Worm (Caenorhabditis elegans) whole organism, L3 larva: ENCODE data around the gene Y110A2AR.1.
A peak's percentile ranks its signal among the peaks of the same experiment; 100 is the strongest.

Experiments
- R02D3.7 ChIP-seq: fragments of 150-350 bp; optimal IDR thresholded peaks from 2 replicates; lab custom pipeline; 2014; ENCODE audit warnings: missing biosample characterization, missing genetic modification characterization
- aly-2 ChIP-seq: fragments of 150-350 bp; optimal IDR thresholded peaks from 2 replicates; lab custom pipeline; 2014; ENCODE audit warnings: missing biosample characterization, missing genetic modification characterization
- ceh-16 ChIP-seq: sonication (generic microtip); optimal IDR thresholded peaks from 2 replicates; lab custom pipeline; 2017; ENCODE audit warnings: missing biosample characterization, missing genetic modification characterization
- ceh-82 ChIP-seq: fragments of 150-350 bp; optimal IDR thresholded peaks from 2 replicates; lab custom pipeline; 2014; ENCODE audit warnings: missing biosample characterization, missing genetic modification characterization
- ceh-9 ChIP-seq: sonication (generic microtip); optimal IDR thresholded peaks from 2 replicates; lab custom pipeline; 2018; ENCODE audit warnings: missing biosample characterization, missing genetic modification characterization
- daf-12 ChIP-seq: fragments of 150-350 bp; optimal IDR thresholded peaks from 2 replicates; lab custom pipeline; 2014; ENCODE audit warnings: missing biosample characterization, missing genetic modification reagents, missing genetic modification characterization
- egl-27 ChIP-seq: sonication (generic microtip); optimal IDR thresholded peaks from 4 replicates; lab custom pipeline; 2017; ENCODE audit warnings: missing biosample characterization, missing genetic modification reagents, missing genetic modification characterization
- egl-5 ChIP-seq: fragments of 150-350 bp; optimal IDR thresholded peaks from 2 replicates; lab custom pipeline; 2017; ENCODE audit warnings: missing biosample characterization, missing genetic modification reagents, missing genetic modification characterization, inconsistent platforms
- elt-1 ChIP-seq: fragments of 150-350 bp; optimal IDR thresholded peaks from 2 replicates; lab custom pipeline; 2014; ENCODE audit warnings: missing biosample characterization, missing genetic modification characterization
- elt-2 ChIP-seq: sonication (generic microtip); optimal IDR thresholded peaks from 2 replicates; lab custom pipeline; 2016; ENCODE audit warnings: missing genetic modification reagents, mild to moderate bottlenecking, missing genetic modification characterization, missing compliant biosample characterization
- eor-1 ChIP-seq, 2 experiments: fragments of 150-350 bp; optimal IDR thresholded peaks; 2 replicates each; lab custom pipeline; 2014 to 2018; ENCODE audit warnings: missing biosample characterization in 2 of 2, missing genetic modification characterization in 2 of 2
- fkh-10 ChIP-seq: sonication (generic microtip); optimal IDR thresholded peaks from 2 replicates; lab custom pipeline; 2017; ENCODE audit warnings: missing biosample characterization, missing genetic modification reagents, missing genetic modification characterization
- hmg-11 ChIP-seq: sonication (generic microtip); optimal IDR thresholded peaks from 2 replicates; lab custom pipeline; 2016; ENCODE audit warnings: missing genetic modification characterization, missing compliant biosample characterization
- jun-1 ChIP-seq: fragments of 150-350 bp; optimal IDR thresholded peaks from 2 replicates; lab custom pipeline; 2014; ENCODE audit warnings: missing biosample characterization, missing genetic modification reagents, missing genetic modification characterization
- lin-15B ChIP-seq: fragments of 150-350 bp; optimal IDR thresholded peaks from 2 replicates; lab custom pipeline; 2014; ENCODE audit warnings: missing biosample characterization, missing genetic modification characterization
- lin-39 ChIP-seq: fragments of 150-350 bp; optimal IDR thresholded peaks from 2 replicates; lab custom pipeline; 2018; ENCODE audit warnings: missing biosample characterization, missing genetic modification reagents, missing genetic modification characterization
- lsy-12 ChIP-seq: sonication (generic microtip); optimal IDR thresholded peaks from 2 replicates; lab custom pipeline; 2016; ENCODE audit warnings: mild to moderate bottlenecking, missing genetic modification characterization, missing compliant biosample characterization
- mdl-1 ChIP-seq: fragments of 150-350 bp; optimal IDR thresholded peaks from 2 replicates; lab custom pipeline; 2014; ENCODE audit warnings: missing biosample characterization, missing genetic modification characterization
- mml-1 ChIP-seq: fragments of 150-350 bp; sonication (generic microtip); optimal IDR thresholded peaks from 3 replicates; lab custom pipeline; 2014; ENCODE audit warnings: missing biosample characterization, missing genetic modification characterization
- nhr-11 ChIP-seq: fragments of 150-350 bp; optimal IDR thresholded peaks from 2 replicates; lab custom pipeline; 2014; ENCODE audit warnings: missing biosample characterization, missing genetic modification characterization
- nhr-12 ChIP-seq: fragments of 150-350 bp; optimal IDR thresholded peaks from 2 replicates; lab custom pipeline; 2014; ENCODE audit warnings: missing biosample characterization, missing genetic modification characterization
- nhr-23 ChIP-seq: fragments of 150-350 bp; optimal IDR thresholded peaks from 2 replicates; lab custom pipeline; 2014; ENCODE audit warnings: missing biosample characterization, missing genetic modification reagents, missing genetic modification characterization
- nhr-237 ChIP-seq: fragments of 150-350 bp; optimal IDR thresholded peaks from 2 replicates; lab custom pipeline; 2014; ENCODE audit warnings: missing biosample characterization, missing genetic modification characterization
- nhr-28 ChIP-seq: fragments of 150-350 bp; optimal IDR thresholded peaks from 2 replicates; lab custom pipeline; 2014; ENCODE audit warnings: missing biosample characterization, missing genetic modification characterization
- nhr-43 ChIP-seq: sonication (generic microtip); optimal IDR thresholded peaks from 2 replicates; lab custom pipeline; 2016; ENCODE audit warnings: mild to moderate bottlenecking, missing genetic modification characterization, missing compliant biosample characterization; ENCODE audit not compliant: poor library complexity, severe bottlenecking
- nhr-76 ChIP-seq: fragments of 150-350 bp; sonication (generic microtip); optimal IDR thresholded peaks from 5 replicates; lab custom pipeline; 2014; ENCODE audit warnings: missing biosample characterization, missing genetic modification characterization
- skn-1 ChIP-seq: fragments of 150-350 bp; optimal IDR thresholded peaks from 2 replicates; lab custom pipeline; 2014; ENCODE audit warnings: missing biosample characterization, missing genetic modification characterization
- snpc-4 ChIP-seq: fragments of 150-350 bp; optimal IDR thresholded peaks from 2 replicates; lab custom pipeline; 2014; ENCODE audit warnings: missing biosample characterization, missing genetic modification characterization
- tbx-2 ChIP-seq: sonication (generic microtip); optimal IDR thresholded peaks from 2 replicates; lab custom pipeline; 2016; ENCODE audit warnings: mild to moderate bottlenecking, missing genetic modification characterization, missing compliant biosample characterization
- ztf-4 ChIP-seq: fragments of 150-350 bp; optimal IDR thresholded peaks from 2 replicates; lab custom pipeline; 2014; ENCODE audit warnings: missing biosample characterization, missing genetic modification characterization

The Y110A2AR.1 gene

DNA sequence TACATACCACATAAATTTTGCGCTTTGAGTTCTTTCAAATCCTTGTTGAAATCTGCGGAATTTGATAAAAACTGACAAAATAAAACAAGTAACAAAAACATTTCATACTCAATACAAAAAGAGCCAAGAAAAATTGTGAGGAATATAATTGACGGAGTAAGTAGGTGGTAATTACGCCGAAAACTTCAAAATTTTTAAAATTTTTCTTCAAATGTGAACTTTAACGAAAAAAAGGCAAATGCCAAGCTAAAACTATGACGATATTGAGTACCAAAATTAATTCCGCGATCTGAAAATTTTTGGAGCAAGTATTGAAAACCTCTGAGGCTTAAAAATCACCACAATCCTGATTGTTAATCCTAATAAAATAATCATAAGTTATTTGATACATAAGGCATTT, 33.1 kb downstream of the Y110A2AR.1 start, which contains the start of gene irld-51:
Gene irld-51 (minus strand): TSS at position 101 of the 400 bp plus-strand sequence.
- TF ChIP-seq elt-2 (tag; lab: Kevin White, UChicago) (no peak), lin-39 (tag; lab: Kevin White, UChicago) (no peak), nhr-23 (tag; lab: Kevin White, UChicago) (no peak), nhr-76 (tag; lab: Kevin White, UChicago) (no peak), nhr-237 (no peak), nhr-43 (tag; lab: Kevin White, UChicago) (no peak), eor-1 (tag; optimal IDR thresholded peaks at IDR 0.05; lab: Kevin White, UChicago) (no peak), lsy-12 (no peak), fkh-10 (GFP tag; lab: Kevin White, UChicago) (no peak), egl-27 (no peak), ceh-9 (tag; lab: Kevin White, UChicago) (no peak), daf-12 (tag; lab: Kevin White, UChicago) (no peak), nhr-28 (tag; lab: Kevin White, UChicago) (no peak), skn-1 (tag; lab: Kevin White, UChicago) (no peak), ceh-82 (tag; lab: Kevin White, UChicago) (no peak), R02D3.7 (tag; lab: Kevin White, UChicago) (no peak), mdl-1 (no peak)

DNA sequence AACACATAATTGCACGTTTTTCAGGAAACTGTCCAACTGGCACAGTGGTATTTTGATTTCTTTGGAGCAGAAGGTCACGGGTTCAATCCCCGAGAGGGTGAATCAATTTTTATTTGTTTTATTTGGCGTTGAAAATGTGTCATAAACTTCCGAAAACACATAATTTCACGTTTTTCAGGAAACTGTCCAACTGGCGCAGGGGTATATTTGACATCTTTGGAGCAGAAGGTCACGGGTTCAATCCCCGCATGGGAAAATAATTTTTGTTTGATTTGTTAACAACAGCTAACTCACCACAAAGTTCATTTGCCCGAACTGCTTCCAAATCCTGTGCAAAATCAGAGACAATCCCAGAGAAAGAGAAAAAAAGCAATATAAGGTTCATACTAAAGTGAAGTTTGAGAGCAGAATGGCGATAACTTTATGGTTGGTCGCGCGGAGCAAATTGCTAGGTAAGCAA, 36.2 kb downstream of the Y110A2AR.1 start, which contains the start of gene irld-48:
Gene irld-48 (plus strand): TSS at position 410 of the 460 bp plus-strand sequence.
- no peak for TF ChIP-seq lsy-12
- TF ChIP-seq nhr-11 (tag; lab: Kevin White, UChicago): no peak

DNA sequence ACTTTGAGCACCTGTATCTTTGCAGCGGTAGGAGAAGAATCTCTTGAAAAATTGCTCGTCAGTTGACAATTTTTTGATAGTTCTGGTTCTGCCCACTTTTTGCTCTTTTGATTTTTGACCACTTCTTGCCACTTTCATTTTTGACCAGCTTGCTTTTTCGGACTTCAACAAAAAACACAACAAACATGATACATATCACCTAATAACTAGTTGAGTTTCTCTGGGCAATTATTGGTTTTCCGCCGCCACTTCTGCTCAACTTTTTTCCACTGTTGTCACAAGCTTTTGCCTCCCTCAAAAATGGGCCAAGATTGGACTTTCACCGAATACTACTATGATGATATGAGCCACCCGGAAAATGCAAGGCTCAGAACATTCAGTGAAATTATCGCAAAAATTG, 38.8 kb downstream of the Y110A2AR.1 start, which contains the start of gene srw-60:
Gene srw-60 (plus strand): TSS at position 301 of the 400 bp plus-strand sequence.
- TF ChIP-seq nhr-12 (tag; lab: Kevin White, UChicago) (no peak), mml-1 (tag; lab: Kevin White, UChicago) (no peak)

DNA sequence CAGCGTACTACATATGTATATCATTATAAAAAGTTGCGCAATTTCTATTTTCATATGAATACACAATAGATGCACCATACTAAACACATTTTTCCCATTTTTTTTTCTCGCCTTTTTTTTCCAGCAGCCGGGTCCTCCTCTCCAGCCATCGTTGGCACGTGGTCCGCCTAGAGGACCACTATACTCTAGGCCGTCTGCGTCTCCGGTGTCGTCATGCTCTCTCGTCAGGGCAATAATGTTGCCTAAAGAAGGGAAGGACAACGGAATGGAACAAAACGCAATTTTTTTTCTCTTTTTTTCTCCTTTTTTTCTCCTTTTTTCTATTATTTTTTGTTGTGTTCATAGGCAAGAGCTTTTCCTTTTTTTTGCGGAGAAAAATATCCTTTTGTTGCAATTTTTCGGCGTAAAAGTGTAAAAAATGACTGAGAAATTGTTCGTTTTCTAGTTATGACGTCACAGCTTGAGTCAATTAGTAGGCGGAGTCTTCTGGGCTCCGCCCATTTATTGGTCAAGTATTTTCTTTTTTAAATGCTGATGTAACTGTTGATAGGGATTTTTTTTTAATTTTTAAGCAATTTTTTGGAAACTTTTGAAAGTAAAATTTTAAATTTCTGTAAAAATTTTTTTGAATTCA, 43.1 kb downstream of the Y110A2AR.1 start:
- no peak for TF ChIP-seq aly-2
- no peak for TF ChIP-seq tbx-2 (tag; lab: Kevin White, UChicago)
- peak; percentile 91 for TF ChIP-seq mdl-1
- peak; percentile 47 for TF ChIP-seq skn-1 (tag; lab: Kevin White, UChicago)
- peak; percentile 77 for TF ChIP-seq fkh-10 (GFP tag; lab: Kevin White, UChicago)
- TF ChIP-seq lin-15B (tag; lab: Kevin White, UChicago): peak; percentile 21
- TF ChIP-seq hmg-11 (tag; lab: Kevin White, UChicago): peak; percentile 66
- no peak for TF ChIP-seq egl-27
- peak; percentile 62 for TF ChIP-seq lin-39 (tag; lab: Kevin White, UChicago)

DNA sequence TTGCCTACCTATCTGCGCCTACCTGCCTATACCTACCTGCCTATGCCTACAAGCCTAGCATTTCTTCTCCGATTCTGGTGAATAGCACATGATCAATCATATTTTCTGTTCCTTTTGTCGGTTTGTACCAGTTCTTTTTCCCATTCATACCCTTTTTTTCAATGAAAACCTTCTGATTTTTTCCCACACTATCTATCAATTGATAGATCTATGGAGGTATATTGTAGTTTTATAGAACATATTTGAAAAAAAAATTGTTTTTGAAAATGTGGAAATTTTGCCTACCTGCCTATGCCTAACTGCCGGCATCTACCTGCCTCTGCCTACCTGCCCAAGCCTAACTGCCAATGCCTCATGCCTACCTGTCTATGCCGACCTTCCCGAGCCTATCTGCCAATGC, 44.1 kb downstream of the Y110A2AR.1 start:
- TF ChIP-seq egl-5 (tag; lab: Kevin White, UChicago) (no peak), nhr-23 (tag; lab: Kevin White, UChicago) (no peak), mml-1 (tag; lab: Kevin White, UChicago) (no peak), elt-1 (tag; lab: Kevin White, UChicago) (no peak), hmg-11 (tag; lab: Kevin White, UChicago) (no peak), ztf-4 (tag; lab: Kevin White, UChicago) (no peak), jun-1 (no peak), aly-2 (no peak), nhr-43 (tag; lab: Kevin White, UChicago) (no peak), nhr-76 (tag; lab: Kevin White, UChicago) (no peak)

DNA sequence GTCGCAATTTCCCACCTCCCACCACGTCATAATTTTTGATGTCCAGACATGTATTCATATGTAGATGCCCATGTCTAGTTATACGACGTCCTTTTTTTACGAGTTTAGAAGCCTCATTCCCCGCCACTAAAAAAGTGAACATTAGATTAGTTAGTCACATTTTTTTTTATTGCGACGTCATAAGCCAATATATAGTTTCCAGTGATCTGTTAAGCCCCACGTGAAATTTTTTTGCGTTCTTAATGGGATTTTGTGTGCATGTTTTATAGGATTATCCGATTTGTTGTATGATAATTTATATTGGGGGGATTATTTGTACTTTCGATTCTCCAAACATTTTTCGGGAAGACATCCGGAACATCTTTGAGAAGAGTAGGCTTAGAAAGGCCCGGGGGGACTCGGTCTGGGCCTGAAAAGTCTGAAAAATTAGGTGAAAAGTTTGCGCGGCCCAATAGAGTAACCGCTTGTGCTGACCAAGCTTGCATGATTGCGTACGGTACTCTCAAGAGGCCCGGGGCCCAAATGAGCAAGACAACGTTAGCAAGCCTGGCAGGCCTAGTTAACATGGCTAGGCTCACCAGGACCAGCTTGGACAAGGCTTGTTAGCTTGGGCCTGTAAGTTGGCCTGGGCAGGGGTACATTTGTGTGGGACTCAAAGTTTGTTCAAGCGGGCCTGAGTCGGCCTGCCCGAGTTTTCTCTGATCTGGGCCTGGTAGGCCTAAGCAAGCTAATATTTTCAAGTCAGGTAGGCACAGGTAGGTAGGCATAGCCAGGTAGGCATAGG, 45.9 kb downstream of the Y110A2AR.1 start:
- TF ChIP-seq elt-1 (tag; lab: Kevin White, UChicago) (no peak), hmg-11 (tag; lab: Kevin White, UChicago) (no peak), ceh-16 (tag; lab: Kevin White, UChicago) (no peak), snpc-4 (no peak)
